Worm (Caenorhabditis elegans): ENCODE data around the gene dnsn-1.

- TF ChIP-seq med-1 (GFP tag; optimal IDR thresholded peaks at IDR 0.05; ENCODE audit: insufficient read depth) (no peak), klf-2 (GFP tag; conservative IDR thresholded peaks at IDR 0.05) (no peak), ztf-29 (GFP tag; IDR thresholded peaks at IDR 0.05) (no peak), cog-1 (tag; optimal IDR thresholded peaks at IDR 0.05) (no peak), tab-1 (GFP tag; IDR thresholded peaks at IDR 0.05) (no peak), flt-1 (GFP tag; IDR thresholded peaks at IDR 0.05) (no peak)
Observed at ce11 chrII:385258-385657, 25.5 kb downstream of the dnsn-1 start, which contains the start of gene C03H5.5.

Data from whole organism, midembryonic.